Worm (Caenorhabditis elegans) whole organism, L4 larva: Measurements from ENCODE around the gene acs-7.

ENCODE experiments used
- ama-1 ChIP-seq: fragments of 150-350 bp; optimal IDR thresholded peaks from 2 replicates; lab custom pipeline; 2014; ENCODE audit warnings: inconsistent platforms, mixed read lengths
- fos-1 ChIP-seq: fragments of 150-350 bp; optimal IDR thresholded peaks from 2 replicates; lab custom pipeline; 2014; ENCODE audit warnings: missing biosample characterization, missing genetic modification characterization
- lin-38 ChIP-seq: fragments of 200-800 bp; sonication (Bioruptor generic); IDR thresholded peaks from 2 replicates; pipeline ENCODE4 v1.3.6; 2022; ENCODE audit warnings: missing genetic modification reagents, missing genetic modification characterization, missing compliant biosample characterization
- lir-3 ChIP-seq: sonication (generic microtip); optimal IDR thresholded peaks from 2 replicates; lab custom pipeline; 2016; ENCODE audit warnings: mild to moderate bottlenecking, missing genetic modification characterization, missing compliant biosample characterization
- nhr-11 ChIP-seq: fragments of 150-350 bp; optimal IDR thresholded peaks from 2 replicates; lab custom pipeline; 2014; ENCODE audit warnings: missing biosample characterization, missing genetic modification characterization
- unc-39 ChIP-seq: sonication (generic microtip); optimal IDR thresholded peaks from 2 replicates; lab custom pipeline; 2017; ENCODE audit warnings: missing biosample characterization, missing genetic modification characterization
- zip-11 ChIP-seq: fragments of 200-800 bp; sonication (Bioruptor generic); IDR thresholded peaks from 2 replicates; pipeline ENCODE4 v1.3.6; 2022; ENCODE audit warnings: missing genetic modification characterization, missing compliant biosample characterization

DNA sequence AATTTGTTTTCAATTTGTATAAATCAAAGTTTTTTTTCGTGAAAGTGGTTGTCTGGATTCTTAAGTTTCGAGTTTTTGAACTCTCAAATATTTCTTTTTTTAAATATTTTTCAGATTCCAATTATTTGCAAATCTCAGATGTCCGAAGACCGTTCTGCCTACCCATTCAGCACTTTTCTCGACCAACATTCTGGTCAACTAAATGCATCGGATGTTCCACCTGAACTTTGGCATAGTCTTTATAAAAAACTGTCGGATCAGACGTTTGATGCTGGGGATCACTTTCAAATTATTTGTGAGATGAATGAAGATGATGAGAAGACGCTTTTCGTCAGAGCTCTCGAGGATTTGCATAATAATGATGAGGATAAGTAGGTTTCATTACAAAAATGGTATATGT is 47.0 kb downstream of the acs-7 start, which contains the start of gene ttll-12:
- TF ChIP-seq unc-39 (no peak), ama-1 (lab: Kevin White, UChicago) (no peak), nhr-11 (tag; lab: Kevin White, UChicago) (no peak), lin-38 (GFP tag; lab: Robert Waterston, UW) (no peak), zip-11 (GFP tag; lab: Robert Waterston, UW) (no peak), fos-1 (no peak), lir-3 (no peak)
